Fruit fly (Drosophila melanogaster) whole organism, embryonic: Measurements from ENCODE around the gene Ugt36D1.

Experiments
- CG10654 ChIP-seq: fragments of 200-800 bp; sonication (Bioruptor generic); optimal IDR thresholded peaks from 2 replicates; lab custom pipeline; 2016; ENCODE audit warnings: missing biosample characterization, missing genetic modification characterization
- CG17568 ChIP-seq: fragments of 200-800 bp; sonication (Bioruptor generic); optimal IDR thresholded peaks from 2 replicates; lab custom pipeline; 2018; ENCODE audit warnings: missing biosample characterization, mild to moderate bottlenecking, missing genetic modification characterization, moderate library complexity
- CG18262 ChIP-seq: fragments of 200-800 bp; optimal IDR thresholded peaks from 3 replicates; lab custom pipeline; 2019; ENCODE audit warnings: missing biosample characterization, mild to moderate bottlenecking, missing genetic modification characterization, moderate library complexity
- CG32767 ChIP-seq: fragments of 200-800 bp; sonication (Bioruptor generic); IDR thresholded peaks from 2 replicates; pipeline ENCODE4 v1.3.6; 2022; ENCODE audit warnings: missing biosample characterization, missing genetic modification characterization
- CG4820 ChIP-seq: fragments of 200-800 bp; sonication (Bioruptor generic); optimal IDR thresholded peaks from 3 replicates; lab custom pipeline; 2016; ENCODE audit warnings: missing biosample characterization, missing genetic modification characterization
- CG6765 ChIP-seq: fragments of 200-800 bp; sonication (Bioruptor generic); optimal IDR thresholded peaks from 3 replicates; lab custom pipeline; 2017; ENCODE audit warnings: missing biosample characterization, mild to moderate bottlenecking, missing genetic modification characterization
- CTCF ChIP-seq: fragments of 200-800 bp; sonication (Bioruptor generic); optimal IDR thresholded peaks from 2 replicates; lab custom pipeline; 2017; ENCODE audit warnings: missing biosample characterization, mild to moderate bottlenecking, missing genetic modification characterization, moderate library complexity
- Max ChIP-seq: fragments of 200-800 bp; sonication (Bioruptor generic); optimal IDR thresholded peaks from 2 replicates; lab custom pipeline; 2016; ENCODE audit warnings: missing biosample characterization, mild to moderate bottlenecking, missing genetic modification characterization
- Xbp1 ChIP-seq: fragments of 200-800 bp; sonication (Bioruptor generic); optimal IDR thresholded peaks from 3 replicates; lab custom pipeline; 2016; ENCODE audit warnings: missing biosample characterization, mild to moderate bottlenecking, missing genetic modification characterization
- bbx ChIP-seq: fragments of 200-800 bp; sonication (Bioruptor generic); IDR thresholded peaks from 2 replicates; pipeline ENCODE4 v1.3.6; 2022; ENCODE audit warnings: missing biosample characterization, missing genetic modification characterization; ENCODE audit not compliant: partially characterized antibody
- hth ChIP-seq: fragments of >200 bp; optimal IDR thresholded peaks from 2 replicates; lab custom pipeline; 2017; ENCODE audit warnings: inconsistent platforms
- ssp ChIP-seq: fragments of 200-800 bp; sonication (Bioruptor generic); IDR thresholded peaks from 2 replicates; pipeline ENCODE4 v1.3.6; 2022; ENCODE audit warnings: missing biosample characterization, missing genetic modification characterization
- tna ChIP-seq: fragments of 200-800 bp; sonication (Bioruptor generic); IDR thresholded peaks from 2 replicates; pipeline ENCODE4 v1.3.6; 2022; ENCODE audit warnings: missing biosample characterization, missing genetic modification characterization; ENCODE audit not compliant: partially characterized antibody

- TF ChIP-seq Xbp1 (GFP tag; lab: Kevin White, UChicago), result no peak
- no peak for TF ChIP-seq bbx (GFP tag; lab: Robert Waterston, UW)
- no peak for TF ChIP-seq ssp
- TF ChIP-seq CTCF, result no peak
- TF ChIP-seq tna (GFP tag; lab: Robert Waterston, UW), result no peak
- TF ChIP-seq Max (GFP tag; lab: Kevin White, UChicago), result no peak
- TF ChIP-seq CG4820 (GFP tag; lab: Kevin White, UChicago), result no peak
- no peak for TF ChIP-seq CG17568 (GFP tag; lab: Kevin White, UChicago)
- no peak for TF ChIP-seq CG18262 (tag; lab: Kevin White, UChicago)
- TF ChIP-seq hth (lab: Kevin White, UChicago), result no peak
- TF ChIP-seq CG6765 (GFP tag; lab: Kevin White, UChicago), result no peak
- no peak for TF ChIP-seq CG32767 (GFP tag; lab: Robert Waterston, UW)
- TF ChIP-seq CG10654 (GFP tag; lab: Kevin White, UChicago), result no peak
Measured at dm6 chr2L:18819044-18819443, 4.3 kb upstream of the Ugt36D1 start, which contains the start of gene Ugt36F1.
